Fruit fly (Drosophila melanogaster): ENCODE measurements around the gene CG44174.

Gene CG44174

dm6 chr3R:19321457-19322172 lies 24.1 kb upstream of the CG44174 start (continued):
- TF ChIP-seq CG6276 (GFP tag; optimal IDR thresholded peaks at IDR 0.05), result peak; percentile 63
- TF ChIP-seq Eip75B (GFP tag; optimal IDR thresholded peaks at IDR 0.05), result peak; percentile 52
- peak; percentile 46 for TF ChIP-seq Hr4 (GFP tag; optimal IDR thresholded peaks at IDR 0.05)
- no peak for TF ChIP-seq fd85E (GFP tag; optimal IDR thresholded peaks at IDR 0.05)
- no peak for TF ChIP-seq CG8319 (GFP tag; optimal IDR thresholded peaks at IDR 0.05)
- peak; percentile 9 for TF ChIP-seq CG6792 (GFP tag; optimal IDR thresholded peaks at IDR 0.05)
- no peak for TF ChIP-seq CG31627 (GFP tag; optimal IDR thresholded peaks at IDR 0.05)
- peak; percentile 31 for TF ChIP-seq CG34406 (GFP tag; optimal IDR thresholded peaks at IDR 0.05)
- peak; percentile 87 for TF ChIP-seq CG1621 (tag; optimal IDR thresholded peaks at IDR 0.05)
- TF ChIP-seq topi (GFP tag; optimal IDR thresholded peaks at IDR 0.05), result peak; percentile 10
- peak; percentile 10 for TF ChIP-seq esn (GFP tag; optimal IDR thresholded peaks at IDR 0.05)
- peak; percentile 67 for TF ChIP-seq Lpt (GFP tag; optimal IDR thresholded peaks at IDR 0.05)

dm6 chr3R:19319433-19319832 lies 21.9 kb upstream of the CG44174 start:
- TF ChIP-seq spab (GFP tag; optimal IDR thresholded peaks at IDR 0.05) (no peak), CG4318 (GFP tag; optimal IDR thresholded peaks at IDR 0.05) (no peak), CG8119 (GFP tag; IDR thresholded peaks at IDR 0.05) (no peak), Eip93F (GFP tag; optimal IDR thresholded peaks at IDR 0.05) (no peak), fkh (GFP tag; optimal IDR thresholded peaks at IDR 0.05) (no peak), svp (GFP tag) (no peak), acj6 (GFP tag; optimal IDR thresholded peaks at IDR 0.05) (no peak), CG7368 (GFP tag; optimal IDR thresholded peaks at IDR 0.05) (no peak), topi (GFP tag; optimal IDR thresholded peaks at IDR 0.05) (no peak), esn (GFP tag; optimal IDR thresholded peaks at IDR 0.05) (no peak), CG8319 (GFP tag; optimal IDR thresholded peaks at IDR 0.05) (no peak), ss (GFP tag; optimal IDR thresholded peaks at IDR 0.05) (no peak), pdm3 (GFP tag; optimal IDR thresholded peaks at IDR 0.05) (no peak), Lpt (GFP tag; optimal IDR thresholded peaks at IDR 0.05) (no peak), Ets21C (GFP tag; optimal IDR thresholded peaks at IDR 0.05) (no peak), CG31627 (GFP tag; optimal IDR thresholded peaks at IDR 0.05) (no peak), Smox (GFP tag; optimal IDR thresholded peaks at IDR 0.05) (no peak), CG6276 (GFP tag; optimal IDR thresholded peaks at IDR 0.05) (no peak)

dm6 chr3R:19318452-19318851 lies 21.0 kb upstream of the CG44174 start:
- TF ChIP-seq Eip78C (GFP tag), result peak; percentile 14
- no peak for TF ChIP-seq CG16779 (tag; optimal IDR thresholded peaks at IDR 0.05)

dm6 chr3R:19317184-19317747 lies 19.8 kb upstream of the CG44174 start:
- TF ChIP-seq CG9139 (GFP tag; optimal IDR thresholded peaks at IDR 0.05), result peak; percentile 59
- TF ChIP-seq CG3032 (tag; optimal IDR thresholded peaks at IDR 0.05), result no peak
- TF ChIP-seq topi (GFP tag; optimal IDR thresholded peaks at IDR 0.05), result no peak
- TF ChIP-seq CG10631 (GFP tag; optimal IDR thresholded peaks at IDR 0.05), result no peak
- TF ChIP-seq CG1621 (tag; optimal IDR thresholded peaks at IDR 0.05), result peak; percentile 22
- TF ChIP-seq fd85E (GFP tag; optimal IDR thresholded peaks at IDR 0.05), result no peak
- no peak for TF ChIP-seq OdsH (GFP tag; optimal IDR thresholded peaks at IDR 0.05)
- peak; percentile 45 for TF ChIP-seq Eip78C (GFP tag)
- no peak for TF ChIP-seq CG8119 (GFP tag; IDR thresholded peaks at IDR 0.05)
- TF ChIP-seq dsx (GFP tag; optimal IDR thresholded peaks at IDR 0.05; ENCODE audit: poor library complexity, severe bottlenecking), result peak; percentile 64
- TF ChIP-seq Eip75B (GFP tag; optimal IDR thresholded peaks at IDR 0.05), result no peak
- no peak for TF ChIP-seq fd59A (GFP tag; optimal IDR thresholded peaks at IDR 0.05)
- TF ChIP-seq svp (GFP tag), result no peak
- TF ChIP-seq CG4318 (GFP tag; optimal IDR thresholded peaks at IDR 0.05), result no peak
- TF ChIP-seq ss (GFP tag; optimal IDR thresholded peaks at IDR 0.05), result peak; percentile 76 to 99
- TF ChIP-seq CG6163 (GFP tag; IDR thresholded peaks at IDR 0.05), result 0 out of 3 replicates have a peak, but pooled peaks have one; percentile 24
- TF ChIP-seq CG31627 (GFP tag; optimal IDR thresholded peaks at IDR 0.05), result no peak
- TF ChIP-seq pdm3 (GFP tag; optimal IDR thresholded peaks at IDR 0.05), result no peak
- TF ChIP-seq CG16779 (tag; optimal IDR thresholded peaks at IDR 0.05), result no peak
- TF ChIP-seq net (GFP tag; optimal IDR thresholded peaks at IDR 0.05), result no peak
- peak; percentile 58 for TF ChIP-seq CG6808 (GFP tag; optimal IDR thresholded peaks at IDR 0.05)

Measured in whole organism, prepupa.